Worm (Caenorhabditis elegans): Measurements from ENCODE around the gene C03B1.3.

DNA sequence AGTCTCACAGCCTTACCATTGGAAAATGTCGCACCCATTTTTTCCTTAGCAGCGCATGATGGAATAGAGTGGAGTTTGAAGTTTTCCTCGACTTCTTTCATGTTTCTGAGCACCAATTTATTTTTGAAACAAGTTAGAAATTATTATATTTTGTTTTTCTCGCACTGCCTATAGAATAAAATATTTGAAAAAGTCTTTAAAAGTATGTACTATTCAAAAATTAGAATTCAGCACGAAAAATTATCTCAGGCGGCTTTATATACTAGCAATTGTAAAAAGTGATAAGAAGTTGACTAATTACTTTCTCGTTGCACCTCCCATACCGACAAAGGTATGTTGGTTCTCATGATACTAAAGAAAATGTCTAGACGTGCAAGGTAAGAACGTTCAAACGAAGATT is 18.8 kb upstream of the C03B1.3 start, which contains the start of gene C03B1.9:
- TF ChIP-seq zfp-2 (tag; optimal IDR thresholded peaks at IDR 0.05) (no peak), unc-130 (GFP tag; optimal IDR thresholded peaks at IDR 0.05) (no peak), ceh-20 (GFP tag; IDR thresholded peaks at IDR 0.05) (no peak), aha-1 (tag) (no peak), lin-29 (GFP tag; IDR thresholded peaks at IDR 0.05) (no peak), nhr-25 (tag; optimal IDR thresholded peaks at IDR 0.05; ENCODE audit: borderline replicate concordance, insufficient read depth) (no peak), nhr-77 (tag; optimal IDR thresholded peaks at IDR 0.05) (no peak), sdz-12 (GFP tag; optimal IDR thresholded peaks at IDR 0.05) (no peak)

All from whole organism, L4 larva.